Worm (Caenorhabditis elegans): ENCODE data around the gene crn-3.

Gene crn-3

ce11 chrII:10555484-10556075, 32.3 kb upstream of the crn-3 start:
- TF ChIP-seq nfya-1 (tag; optimal IDR thresholded peaks at IDR 0.05; ENCODE audit: borderline replicate concordance, insufficient read depth) (no peak), ama-1 (optimal IDR thresholded peaks at IDR 0.05) (peak; percentile 79), ama-1 (GFP tag; optimal IDR thresholded peaks at IDR 0.05) (no peak), K11D2.4 (GFP tag; IDR thresholded peaks at IDR 0.05) (peak; percentile 17; the same call in 1 of the 2 replicates), Y56A3A.18 (GFP tag; IDR thresholded peaks at IDR 0.05) (0 out of 2 replicates have a peak, but pooled peaks have one; percentile 9), C17E4.6 (GFP tag; IDR thresholded peaks at IDR 0.05) (no peak), F49E8.2 (tag; optimal IDR thresholded peaks at IDR 0.05; ENCODE audit: insufficient read depth) (no peak), unc-62 (GFP tag; optimal IDR thresholded peaks at IDR 0.05) (peak; percentile 16), ztf-25 (GFP tag; IDR thresholded peaks at IDR 0.05) (no peak), dpl-1 (GFP tag; optimal IDR thresholded peaks at IDR 0.05) (no peak), aptf-2 (GFP tag; conservative IDR thresholded peaks at IDR 0.05) (0 out of 2 replicates have a peak, but pooled peaks have one; percentile 38), mxl-1 (tag; optimal IDR thresholded peaks at IDR 0.05) (no peak), sdz-38 (tag; optimal IDR thresholded peaks at IDR 0.05) (no peak), ceh-79 (tag; optimal IDR thresholded peaks at IDR 0.05) (no peak), dpff-1 (tag; optimal IDR thresholded peaks at IDR 0.05) (no peak), lin-26 (GFP tag; IDR thresholded peaks at IDR 0.05) (0 out of 2 replicates have a peak, but pooled peaks have one; percentile 37), let-607 (tag; optimal IDR thresholded peaks at IDR 0.05) (peak in 1 of 2 experiments; percentile 19), F33H1.4 (GFP tag; IDR thresholded peaks at IDR 0.05) (peak; percentile 7; the same call in 1 of the 2 replicates), tlf-1 (GFP tag; optimal IDR thresholded peaks at IDR 0.05) (peak; percentile 59), zim-3 (tag; optimal IDR thresholded peaks at IDR 0.05) (no peak), pha-4 (tag; optimal IDR thresholded peaks at IDR 0.05) (peak; percentile 51), nhr-80 (tag; optimal IDR thresholded peaks at IDR 0.05) (peak; percentile 72), Y95B8A.8 (GFP tag; IDR thresholded peaks at IDR 0.05) (0 out of 2 replicates have a peak, but pooled peaks have one; percentile 36), Y53G8AR.9 (GFP tag; conservative IDR thresholded peaks at IDR 0.05) (peak; percentile 48; the same call in 1 of the 2 replicates), F55B11.4 (tag; optimal IDR thresholded peaks at IDR 0.05; ENCODE audit: borderline replicate concordance, insufficient read depth) (no peak), ztf-3 (GFP tag; optimal IDR thresholded peaks at IDR 0.05) (peak; percentile 65), somi-1 (GFP tag; optimal IDR thresholded peaks at IDR 0.05) (peak; percentile 31), snpc-4 (GFP tag; optimal IDR thresholded peaks at IDR 0.05) (no peak), snpc-4 (tag; optimal IDR thresholded peaks at IDR 0.05) (peak in 2 of 4 experiments; percentile 36 to 68), snpc-1.3 (tag; optimal IDR thresholded peaks at IDR 0.05; ENCODE audit: insufficient read depth) (no peak), zfh-2 (GFP tag; conservative IDR thresholded peaks at IDR 0.05) (peak; percentile 66), C06A6.2 (GFP tag; conservative IDR thresholded peaks at IDR 0.05) (no peak; the same call in 1 of the 2 replicates), hrde-1 (tag; optimal IDR thresholded peaks at IDR 0.05; ENCODE audit: borderline replicate concordance) (no peak), ekl-4 (GFP tag; IDR thresholded peaks at IDR 0.05) (peak; percentile 35; the same call in 1 of the 2 replicates), B0336.3 (GFP tag; IDR thresholded peaks at IDR 0.05) (peak; percentile 73), nfya-2 (GFP tag; IDR thresholded peaks at IDR 0.05) (no peak), D2030.7 (GFP tag; IDR thresholded peaks at IDR 0.05) (no peak), rec-8 (tag; optimal IDR thresholded peaks at IDR 0.05) (no peak), K12H6.12 (tag; optimal IDR thresholded peaks at IDR 0.05) (peak; percentile 16), F22D6.2 (tag; optimal IDR thresholded peaks at IDR 0.05) (no peak), akir-1 (GFP tag; optimal IDR thresholded peaks at IDR 0.05) (no peak), Y53F4B.3 (GFP tag; IDR thresholded peaks at IDR 0.05) (no peak), ztf-22 (GFP tag; optimal IDR thresholded peaks at IDR 0.05) (no peak), B0035.1 (tag; optimal IDR thresholded peaks at IDR 0.05) (peak; percentile 9), nhr-27 (tag; optimal IDR thresholded peaks at IDR 0.05) (no peak), aptf-3 (GFP tag; IDR thresholded peaks at IDR 0.05) (no peak), ceh-91 (GFP tag; IDR thresholded peaks at IDR 0.05) (no peak)
